Fruit fly (Drosophila melanogaster): Measurements from ENCODE around the gene CG5139.

dm6 chr2L:1164294-1164693 is 34.8 kb downstream of the CG5139 start, which contains the start of gene IntS14:
- TF ChIP-seq usp (GFP tag; optimal IDR thresholded peaks at IDR 0.05): no peak
- no peak for TF ChIP-seq pan (optimal IDR thresholded peaks at IDR 0.05)

Measured in whole organism.